Worm (Caenorhabditis elegans) whole organism, L1 larva: ENCODE results near the gene pha-2.
A peak's percentile ranks its signal among the peaks of the same experiment; 100 is the strongest.

Experiments used
- C16A3.4 ChIP-seq: fragments of 150-350 bp; optimal IDR thresholded peaks from 2 replicates; lab custom pipeline; 2014; ENCODE audit warnings: missing biosample characterization, missing genetic modification characterization
- ceh-82 ChIP-seq, 3 experiments: fragments of 150-350 bp in 1 of 3; sonication (generic microtip) in 2 of 3; optimal IDR thresholded peaks; 2 replicates each; lab custom pipeline; 2014 to 2017; ENCODE audit warnings: missing biosample characterization in 3 of 3, missing genetic modification characterization in 3 of 3
- dpl-1 ChIP-seq, 3 experiments: fragments of 150-350 bp in 2 of 3; sonication (generic microtip) in 1 of 3; optimal IDR thresholded peaks; 2 replicates each; lab custom pipeline; 2014 to 2017; ENCODE audit warnings: missing biosample characterization in 3 of 3, missing genetic modification characterization in 3 of 3, missing genetic modification reagents in 3 of 3
- efl-1 ChIP-seq, 4 experiments: fragments of 150-350 bp; optimal IDR thresholded peaks in 3 of 4; peaks in 1 of 4; 1 replicate in 1 of 4; 2 replicates in 3 of 4; lab custom pipeline; 2014; ENCODE audit warnings: missing biosample characterization in 2 of 4, missing genetic modification characterization in 2 of 4, missing genetic modification reagents in 2 of 4
- egl-27 ChIP-seq, 2 experiments: fragments of 150-350 bp in 1 of 2; sonication (generic microtip); optimal IDR thresholded peaks; 3 replicates each; lab custom pipeline; 2017 to 2018; ENCODE audit warnings: missing biosample characterization in 2 of 2, missing genetic modification characterization in 2 of 2, missing genetic modification reagents in 2 of 2
- elt-2 ChIP-seq: sonication (generic microtip); optimal IDR thresholded peaks from 2 replicates; lab custom pipeline; 2016; ENCODE audit warnings: missing genetic modification characterization, mild to moderate bottlenecking, inconsistent platforms, missing compliant biosample characterization, missing genetic modification reagents
- grh-1 ChIP-seq: fragments of 200-800 bp; sonication (Bioruptor generic); IDR thresholded peaks from 2 replicates; pipeline ENCODE4 v1.3.6; 2022; ENCODE audit warnings: missing genetic modification reagents, missing genetic modification characterization, missing compliant biosample characterization
- nhr-12 ChIP-seq: sonication (generic microtip); optimal IDR thresholded peaks from 2 replicates; lab custom pipeline; 2017; ENCODE audit warnings: missing biosample characterization, missing genetic modification characterization
- nhr-77 ChIP-seq: fragments of 150-350 bp; optimal IDR thresholded peaks from 2 replicates; lab custom pipeline; 2014; ENCODE audit warnings: missing biosample characterization, missing genetic modification characterization
- nhr-85 ChIP-seq: sonication (generic microtip); peaks from one replicate; lab custom pipeline; 2016; ENCODE audit warnings: missing genetic modification characterization, inconsistent platforms, missing compliant biosample characterization
- pax-3 ChIP-seq: fragments of 200-800 bp; sonication (Bioruptor generic); optimal IDR thresholded peaks from 2 replicates; lab custom pipeline; 2018; ENCODE audit warnings: mild to moderate bottlenecking, missing genetic modification characterization, moderate library complexity, missing compliant biosample characterization
- skn-1 ChIP-seq: fragments of 150-350 bp; optimal IDR thresholded peaks from 2 replicates; lab custom pipeline; 2014; ENCODE audit warnings: missing biosample characterization, missing genetic modification characterization
- unc-62 ChIP-seq: fragments of 150-350 bp; optimal IDR thresholded peaks from 2 replicates; lab custom pipeline; 2014; ENCODE audit warnings: missing biosample characterization, missing genetic modification reagents, missing genetic modification characterization
- zip-4 ChIP-seq: fragments of 200-800 bp; sonication (Bioruptor generic); optimal IDR thresholded peaks from 2 replicates; lab custom pipeline; 2018; ENCODE audit warnings: mild to moderate bottlenecking, missing genetic modification characterization, moderate library complexity, missing compliant biosample characterization

pha-2 gene

DNA sequence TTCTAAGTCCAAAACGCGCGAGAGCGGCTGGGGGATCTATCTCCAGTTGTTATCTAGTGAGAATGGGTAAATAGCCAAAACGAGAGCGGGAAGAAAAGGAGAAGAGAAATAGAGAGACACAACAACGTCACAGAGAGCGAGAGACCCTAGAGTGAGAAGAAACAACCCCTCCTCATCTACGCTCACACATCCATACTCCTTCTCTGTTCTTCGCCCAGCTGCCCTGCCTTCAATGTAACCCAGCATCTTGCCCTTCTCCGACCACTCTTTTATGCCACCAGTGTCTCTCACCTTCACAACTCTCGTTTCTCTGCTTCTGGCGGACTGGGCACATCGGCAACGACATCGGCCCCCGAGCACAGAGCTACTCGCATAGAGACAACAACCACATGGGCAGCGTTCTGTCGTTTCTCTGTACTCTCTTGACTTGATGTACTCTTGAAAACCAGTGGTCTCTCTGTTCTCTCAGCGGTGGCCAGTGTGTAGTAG, 43.5 kb downstream of the pha-2 start (continued):
- peak; percentile 37 for TF ChIP-seq elt-2 (tag; lab: Kevin White, UChicago)
- 0 out of 2 replicates have a peak, but pooled peaks have one; percentile 21 for TF ChIP-seq grh-1
- TF ChIP-seq dpl-1 (GFP tag; optimal IDR thresholded peaks at IDR 0.05; lab: Kevin White, UChicago), result peak; percentile 24 to 36 (median 28)
- no peak for TF ChIP-seq unc-62 (GFP tag; lab: Kevin White, UChicago)
- TF ChIP-seq pax-3 (tag; lab: Kevin White, UChicago), result peak; percentile 49
- TF ChIP-seq nhr-12 (tag; lab: Kevin White, UChicago), result no peak
- TF ChIP-seq, all 84 proteins: peak for 52

DNA sequence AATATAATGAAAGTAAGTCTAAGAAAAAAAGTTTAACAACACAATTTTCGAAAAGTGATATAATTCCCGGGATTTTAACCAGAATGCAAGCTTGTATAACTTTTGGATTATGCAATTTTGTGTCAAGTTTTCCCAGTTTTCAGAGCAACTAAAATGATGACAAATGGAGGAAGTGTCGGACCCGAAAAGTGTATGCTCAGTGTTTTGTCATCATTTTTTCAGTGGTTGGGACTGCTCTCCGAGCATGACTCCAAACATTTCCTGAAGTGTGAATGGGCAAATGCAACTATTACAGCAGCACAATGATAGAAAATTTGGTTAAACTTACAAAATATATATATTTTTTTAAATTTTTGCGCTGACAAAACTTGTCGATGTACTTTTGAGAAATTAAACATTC, 45.7 kb downstream of the pha-2 start:
- TF ChIP-seq efl-1 (optimal IDR thresholded peaks at IDR 0.05; lab: Kevin White, UChicago) (no peak), efl-1 (GFP tag; optimal IDR thresholded peaks at IDR 0.05 in 1 of 2; lab: Kevin White, UChicago) (peak in 1 of 2 experiments; percentile 19), zip-4 (GFP tag; lab: Kevin White, UChicago) (no peak), C16A3.4 (no peak), ceh-82 (tag; optimal IDR thresholded peaks at IDR 0.05; lab: Kevin White, UChicago) (no peak), nhr-85 (tag; lab: Kevin White, UChicago) (peak; percentile 40), skn-1 (tag; lab: Kevin White, UChicago) (peak; percentile 97)

ce11 chrX:587798-588197, 49.0 kb downstream of the pha-2 start, which contains the start of gene mrp-1:
Gene mrp-1 (minus strand): TSS chrX:587898.
- TF ChIP-seq skn-1 (tag; lab: Kevin White, UChicago) (peak; percentile 44), nhr-77 (tag; lab: Kevin White, UChicago) (no peak)
- TF ChIP-seq, all 84 proteins: peak for 1

- no peak for TF ChIP-seq egl-27 (tag; optimal IDR thresholded peaks at IDR 0.05; lab: Kevin White, UChicago)
- TF ChIP-seq nhr-85 (tag; lab: Kevin White, UChicago), result peak; percentile 63
Measured at ce11 chrX:585598-586217, 51.1 kb downstream of the pha-2 start.
